Worm (Caenorhabditis elegans) whole organism, early embryonic: ENCODE results near the gene Y45F10C.6.
"Not testable (repeated sequence)": the region's sequence is repeated elsewhere in the genome, so short reads cannot be mapped to it uniquely, and the experiment has no call there.

ENCODE experiments used
- B0310.2 ChIP-seq: sonication (generic microtip); optimal IDR thresholded peaks from 2 replicates; lab custom pipeline; 2016; ENCODE audit warnings: mild to moderate bottlenecking, missing genetic modification characterization, missing compliant biosample characterization
- F13C5.2 ChIP-seq: sonication (generic microtip); optimal IDR thresholded peaks from 2 replicates; lab custom pipeline; 2017; ENCODE audit warnings: mild to moderate bottlenecking, missing genetic modification characterization, inconsistent platforms, missing compliant biosample characterization
- aly-1 ChIP-seq: sonication (generic microtip); optimal IDR thresholded peaks from 2 replicates; lab custom pipeline; 2016; ENCODE audit warnings: missing genetic modification characterization, missing compliant biosample characterization
- ama-1 ChIP-seq: fragments of 150-350 bp; optimal IDR thresholded peaks from 2 replicates; lab custom pipeline; 2014
- ceh-13 ChIP-seq: fragments of 200-800 bp; sonication (Bioruptor generic); optimal IDR thresholded peaks from 2 replicates; lab custom pipeline; 2018; ENCODE audit warnings: mild to moderate bottlenecking, missing genetic modification characterization, missing compliant biosample characterization
- ceh-36 ChIP-seq: sonication (generic microtip); optimal IDR thresholded peaks from 2 replicates; lab custom pipeline; 2016; ENCODE audit warnings: missing genetic modification characterization, inconsistent platforms, missing compliant biosample characterization
- ets-7 ChIP-seq: sonication (generic microtip); optimal IDR thresholded peaks from 2 replicates; lab custom pipeline; 2016; ENCODE audit warnings: missing genotype, missing genetic modification characterization, missing compliant biosample characterization
- flt-1 ChIP-seq: fragments of 200-800 bp; sonication (Bioruptor generic); IDR thresholded peaks from 2 replicates; pipeline ENCODE4 v1.3.6; 2022; ENCODE audit warnings: missing genetic modification characterization, missing compliant biosample characterization
- hmbx-1 ChIP-seq: sonication (generic microtip); optimal IDR thresholded peaks from 2 replicates; lab custom pipeline; 2016; ENCODE audit warnings: mild to moderate bottlenecking, missing genetic modification characterization, missing compliant biosample characterization
- hmg-4 ChIP-seq: fragments of 200-800 bp; sonication (Bioruptor generic); optimal IDR thresholded peaks from 2 replicates; lab custom pipeline; 2018; ENCODE audit warnings: mild to moderate bottlenecking, missing genetic modification characterization, missing compliant biosample characterization
- hnd-1 ChIP-seq: sonication (generic microtip); optimal IDR thresholded peaks from 2 replicates; lab custom pipeline; 2016; ENCODE audit warnings: missing genetic modification characterization, missing compliant biosample characterization
- pes-1 ChIP-seq: fragments of 200-800 bp; sonication (Bioruptor generic); IDR thresholded peaks from 2 replicates; pipeline ENCODE4 v1.3.6; 2022; ENCODE audit warnings: missing genetic modification reagents, missing genetic modification characterization, missing compliant biosample characterization
- scrt-1 ChIP-seq: fragments of 200-800 bp; sonication (Bioruptor generic); IDR thresholded peaks from 2 replicates; pipeline ENCODE4 v1.3.6; 2022; ENCODE audit warnings: missing genetic modification characterization, missing compliant biosample characterization
- sea-1 ChIP-seq: fragments of 200-800 bp; sonication (Bioruptor generic); conservative IDR thresholded peaks from 2 replicates; pipeline ENCODE4 v1.3.6; 2022; ENCODE audit warnings: missing genetic modification characterization, missing compliant biosample characterization
- tbx-11 ChIP-seq: fragments of 200-800 bp; sonication (Bioruptor generic); IDR thresholded peaks from 2 replicates; pipeline ENCODE4 v1.3.6; 2022; ENCODE audit warnings: missing genetic modification characterization, missing compliant biosample characterization
- tbx-37 ChIP-seq: fragments of 200-800 bp; sonication (Bioruptor generic); conservative IDR thresholded peaks from 2 replicates; pipeline ENCODE4 v1.3.6; 2022; ENCODE audit warnings: missing genetic modification reagents, missing genetic modification characterization, missing compliant biosample characterization
- tra-4 ChIP-seq: sonication (generic microtip); optimal IDR thresholded peaks from 2 replicates; lab custom pipeline; 2017; ENCODE audit warnings: missing genetic modification characterization, missing compliant biosample characterization

Gene Y45F10C.6

ce11 chrIV:13652023-13652422 is at the start of gene Y45F10C.6:
TSS of gene Y45F10C.6 (plus strand) at chrIV:13652323.
- not testable (repeated sequence) for TF ChIP-seq ceh-13; hmg-4 (GFP tag; lab: Kevin White, UChicago); tbx-37

- TF ChIP-seq ceh-13 (no peak), ama-1 (lab: Kevin White, UChicago) (no peak), hnd-1 (tag; lab: Kevin White, UChicago) (no peak), tbx-11 (GFP tag; lab: Robert Waterston, UW) (no peak), B0310.2 (tag; lab: Kevin White, UChicago) (no peak), flt-1 (GFP tag; lab: Robert Waterston, UW) (no peak), tra-4 (tag; lab: Kevin White, UChicago) (no peak), scrt-1 (GFP tag; lab: Robert Waterston, UW) (no peak), sea-1 (GFP tag; lab: Robert Waterston, UW) (no peak), hmg-4 (GFP tag; lab: Kevin White, UChicago) (no peak), tbx-37 (no peak), pes-1 (GFP tag; lab: Robert Waterston, UW) (no peak), ets-7 (no peak), ceh-36 (tag; lab: Kevin White, UChicago) (no peak), aly-1 (tag; lab: Kevin White, UChicago) (no peak), F13C5.2 (tag; lab: Kevin White, UChicago) (no peak), hmbx-1 (tag; lab: Kevin White, UChicago) (no peak)
Measured at ce11 chrIV:13609755-13610154, 42.4 kb upstream of the Y45F10C.6 start, which contains the start of gene C08F11.13. TSS of gene C08F11.13 (minus strand) at chrIV:13609892.

- TF ChIP-seq hmg-4 (GFP tag; lab: Kevin White, UChicago) (no peak), flt-1 (GFP tag; lab: Robert Waterston, UW) (no peak), tbx-37 (no peak), ama-1 (lab: Kevin White, UChicago) (no peak), tbx-11 (GFP tag; lab: Robert Waterston, UW) (no peak), hmbx-1 (tag; lab: Kevin White, UChicago) (no peak), ceh-36 (tag; lab: Kevin White, UChicago) (no peak), scrt-1 (GFP tag; lab: Robert Waterston, UW) (no peak), pes-1 (GFP tag; lab: Robert Waterston, UW) (no peak), F13C5.2 (tag; lab: Kevin White, UChicago) (no peak), sea-1 (GFP tag; lab: Robert Waterston, UW) (no peak), hnd-1 (tag; lab: Kevin White, UChicago) (no peak), aly-1 (tag; lab: Kevin White, UChicago) (no peak), ceh-13 (no peak), ets-7 (no peak), B0310.2 (tag; lab: Kevin White, UChicago) (no peak), tra-4 (tag; lab: Kevin White, UChicago) (no peak)
Measured at ce11 chrIV:13619203-13619602, 32.9 kb upstream of the Y45F10C.6 start, which contains the start of gene C08F11.3. TSS of gene C08F11.3 (plus strand) at chrIV:13619503.

ce11 chrIV:13623533-13623932 is 28.6 kb upstream of the Y45F10C.6 start, which contains the start of gene C08F11.1:
TSS of gene C08F11.1 (plus strand) at chrIV:13623833.
- no peak for TF ChIP-seq ets-7
- TF ChIP-seq tra-4 (tag; lab: Kevin White, UChicago) = no peak
- no peak for TF ChIP-seq aly-1 (tag; lab: Kevin White, UChicago)
- TF ChIP-seq F13C5.2 (tag; lab: Kevin White, UChicago) = no peak

ce11 chrIV:13626469-13626868 is 25.7 kb upstream of the Y45F10C.6 start, which contains the start of gene sru-21:
TSS of gene sru-21 (plus strand) at chrIV:13626769.
- no peak for TF ChIP-seq tra-4 (tag; lab: Kevin White, UChicago)
- no peak for TF ChIP-seq pes-1 (GFP tag; lab: Robert Waterston, UW)
- TF ChIP-seq ama-1 (lab: Kevin White, UChicago) = no peak
- TF ChIP-seq scrt-1 (GFP tag; lab: Robert Waterston, UW) = no peak

- TF ChIP-seq aly-1 (tag; lab: Kevin White, UChicago) (no peak), hmg-4 (GFP tag; lab: Kevin White, UChicago) (no peak), pes-1 (GFP tag; lab: Robert Waterston, UW) (no peak), F13C5.2 (tag; lab: Kevin White, UChicago) (no peak), ama-1 (lab: Kevin White, UChicago) (no peak), ets-7 (no peak), B0310.2 (tag; lab: Kevin White, UChicago) (no peak), flt-1 (GFP tag; lab: Robert Waterston, UW) (no peak), sea-1 (GFP tag; lab: Robert Waterston, UW) (no peak), ceh-13 (no peak)
Measured at ce11 chrIV:13632613-13633012, 19.5 kb upstream of the Y45F10C.6 start.

- TF ChIP-seq ets-7 (no peak), ama-1 (lab: Kevin White, UChicago) (no peak), flt-1 (GFP tag; lab: Robert Waterston, UW) (no peak), hmbx-1 (tag; lab: Kevin White, UChicago) (no peak)
Measured at ce11 chrIV:13633165-13633564, 19.0 kb upstream of the Y45F10C.6 start, which contains the start of gene fbxa-98. TSS of gene fbxa-98 (plus strand) at chrIV:13633407.

ce11 chrIV:13636975-13637374 is 15.1 kb upstream of the Y45F10C.6 start, which contains the start of gene C08F11.7:
TSS of gene C08F11.7 (plus strand) at chrIV:13637275.
- no peak for TF ChIP-seq F13C5.2 (tag; lab: Kevin White, UChicago)
- TF ChIP-seq tra-4 (tag; lab: Kevin White, UChicago) = no peak
- TF ChIP-seq hnd-1 (tag; lab: Kevin White, UChicago) = no peak
- TF ChIP-seq ceh-13 = no peak
- TF ChIP-seq scrt-1 (GFP tag; lab: Robert Waterston, UW) = no peak
- TF ChIP-seq sea-1 (GFP tag; lab: Robert Waterston, UW) = no peak
- TF ChIP-seq hmbx-1 (tag; lab: Kevin White, UChicago) = no peak
- no peak for TF ChIP-seq pes-1 (GFP tag; lab: Robert Waterston, UW)
- no peak for TF ChIP-seq hmg-4 (GFP tag; lab: Kevin White, UChicago)
- no peak for TF ChIP-seq tbx-37
- TF ChIP-seq tbx-11 (GFP tag; lab: Robert Waterston, UW) = no peak
- TF ChIP-seq flt-1 (GFP tag; lab: Robert Waterston, UW) = no peak
- no peak for TF ChIP-seq ceh-36 (tag; lab: Kevin White, UChicago)
- TF ChIP-seq ets-7 = no peak
- no peak for TF ChIP-seq ama-1 (lab: Kevin White, UChicago)
- no peak for TF ChIP-seq aly-1 (tag; lab: Kevin White, UChicago)
- TF ChIP-seq B0310.2 (tag; lab: Kevin White, UChicago) = no peak
